Fruit fly (Drosophila melanogaster): Measurements from ENCODE around the gene ovo.

ovo gene

dm6 chrX:5086724-5087660, 38.9 kb downstream of the ovo start (continued):
- TF ChIP-seq tgo (GFP tag; IDR thresholded peaks at IDR 0.05) (peak; percentile 30; the same call in 1 of the 3 replicates), gro (GFP tag; optimal IDR thresholded peaks at IDR 0.05) (peak; percentile 12), Ets97D (GFP tag; optimal IDR thresholded peaks at IDR 0.05) (no peak), CG7372 (GFP tag; IDR thresholded peaks at IDR 0.05) (no peak), Dfd (GFP tag; optimal IDR thresholded peaks at IDR 0.05) (no peak), Mad (GFP tag; optimal IDR thresholded peaks at IDR 0.05) (no peak), tup (GFP tag; optimal IDR thresholded peaks at IDR 0.05) (no peak), Myb (GFP tag; optimal IDR thresholded peaks at IDR 0.05) (no peak), CG12659 (GFP tag; optimal IDR thresholded peaks at IDR 0.05) (peak; percentile 51), Rfx (GFP tag; IDR thresholded peaks at IDR 0.05) (peak; percentile 67), lmd (GFP tag; IDR thresholded peaks at IDR 0.05) (peak; percentile 48), al (GFP tag; IDR thresholded peaks at IDR 0.05) (0 out of 2 replicates have a peak, but pooled peaks have one; percentile 22), CG4404 (GFP tag; IDR thresholded peaks at IDR 0.05) (peak; percentile 26; the same call in 1 of the 2 replicates), sob (GFP tag; IDR thresholded peaks at IDR 0.05) (no peak), CG8388 (GFP tag; optimal IDR thresholded peaks at IDR 0.05) (peak; percentile 35), schlank (tag; optimal IDR thresholded peaks at IDR 0.05) (no peak), gcm (GFP tag; optimal IDR thresholded peaks at IDR 0.05) (peak; percentile 12), CG10366 (GFP tag; IDR thresholded peaks at IDR 0.05) (no peak; the same call in 1 of the 2 replicates), Oli (tag; optimal IDR thresholded peaks at IDR 0.05) (peak; percentile 77), Sox100B (GFP tag; optimal IDR thresholded peaks at IDR 0.05) (peak; percentile 70), gt (GFP tag; IDR thresholded peaks at IDR 0.05) (no peak), odd (GFP tag; optimal IDR thresholded peaks at IDR 0.05) (peak; percentile 19), Adf1 (GFP tag; IDR thresholded peaks at IDR 0.05) (no peak), dmrt11E (tag; optimal IDR thresholded peaks at IDR 0.05) (peak; percentile 49), pros (GFP tag; optimal IDR thresholded peaks at IDR 0.05) (no peak), CG13424 (tag; optimal IDR thresholded peaks at IDR 0.05) (peak; percentile 70), Xrp1 (GFP tag; IDR thresholded peaks at IDR 0.05) (peak; percentile 46; the same call in 1 of the 2 replicates), trh (GFP tag; optimal IDR thresholded peaks at IDR 0.05) (no peak), Poxn (GFP tag; IDR thresholded peaks at IDR 0.05) (no peak), ham (GFP tag; IDR thresholded peaks at IDR 0.05) (no peak), BtbVII (GFP tag; optimal IDR thresholded peaks at IDR 0.05) (no peak), repo (GFP tag; optimal IDR thresholded peaks at IDR 0.05) (no peak), CG3995 (GFP tag; optimal IDR thresholded peaks at IDR 0.05) (no peak), CG3065 (GFP tag; optimal IDR thresholded peaks at IDR 0.05) (no peak), Atf6 (GFP tag; IDR thresholded peaks at IDR 0.05) (peak; percentile 68), CG1602 (GFP tag; optimal IDR thresholded peaks at IDR 0.05) (peak; percentile 47), Oaz (GFP tag; IDR thresholded peaks at IDR 0.05) (no peak), D19B (GFP tag; optimal IDR thresholded peaks at IDR 0.05) (peak; percentile 37), jumu (GFP tag; optimal IDR thresholded peaks at IDR 0.05) (no peak), Scr (GFP tag; IDR thresholded peaks at IDR 0.05; ENCODE audit: partially characterized antibody) (no peak), CG4707 (GFP tag; optimal IDR thresholded peaks at IDR 0.05) (no peak), Deaf1 (tag; optimal IDR thresholded peaks at IDR 0.05) (peak; percentile 41), CG15269 (tag; optimal IDR thresholded peaks at IDR 0.05) (peak; percentile 58), fu2 (GFP tag; optimal IDR thresholded peaks at IDR 0.05) (peak; percentile 49), nom (GFP tag; optimal IDR thresholded peaks at IDR 0.05) (peak; percentile 91), C15 (GFP tag; IDR thresholded peaks at IDR 0.05) (no peak), dpn (GFP tag; optimal IDR thresholded peaks at IDR 0.05) (peak; percentile 57 to 63), B-H2 (GFP tag; optimal IDR thresholded peaks at IDR 0.05) (no peak), ranshi (GFP tag; IDR thresholded peaks at IDR 0.05) (peak; percentile 26; the same call in 1 of the 2 replicates)

Data from whole organism, embryonic.